Fruit fly (Drosophila melanogaster) whole organism, prepupa: Measurements from ENCODE around the gene CG42264.

Experiments
- CG1621 ChIP-seq: fragments of 200-800 bp; sonication (Bioruptor generic); optimal IDR thresholded peaks from 3 replicates; lab custom pipeline; 2018; ENCODE audit warnings: missing biosample characterization, mild to moderate bottlenecking, missing genetic modification characterization
- CG16779 ChIP-seq: fragments of 200-800 bp; sonication (Bioruptor generic); optimal IDR thresholded peaks from 3 replicates; lab custom pipeline; 2017; ENCODE audit warnings: missing biosample characterization, mild to moderate bottlenecking, missing genetic modification characterization
- Eip75B ChIP-seq: fragments of 200-800 bp; sonication (Bioruptor generic); optimal IDR thresholded peaks from 3 replicates; lab custom pipeline; 2016; ENCODE audit warnings: missing biosample characterization, missing genetic modification characterization
- Eip78C ChIP-seq: fragments of 200-800 bp; sonication (Bioruptor generic); peaks from one replicate; lab custom pipeline; 2016; ENCODE audit warnings: missing biosample characterization, missing genetic modification characterization
- Gug ChIP-seq: fragments of 200-800 bp; sonication (Bioruptor generic); IDR thresholded peaks from 2 replicates; pipeline ENCODE4 v1.3.6; 2022; ENCODE audit warnings: missing biosample characterization, missing genetic modification characterization
- Hr38 ChIP-seq: sonication (Bioruptor generic); optimal IDR thresholded peaks from 2 replicates; lab custom pipeline; 2016; ENCODE audit warnings: missing biosample characterization, missing genetic modification characterization
- Hr39 ChIP-seq: fragments of 200-800 bp; sonication (Bioruptor generic); optimal IDR thresholded peaks from 2 replicates; lab custom pipeline; 2016; ENCODE audit warnings: missing biosample characterization, missing genetic modification characterization
- Met ChIP-seq: fragments of 200-800 bp; sonication (Bioruptor generic); optimal IDR thresholded peaks from 3 replicates; lab custom pipeline; 2016; ENCODE audit warnings: missing biosample characterization, missing genetic modification characterization
- dsx ChIP-seq: fragments of 200-800 bp; optimal IDR thresholded peaks from 3 replicates; lab custom pipeline; 2019; ENCODE audit warnings: missing biosample characterization, mild to moderate bottlenecking, missing genetic modification characterization, moderate library complexity; ENCODE audit not compliant: poor library complexity, severe bottlenecking

dm6 chrX:5783260-5784040 lies 7.0 kb upstream of the CG42264 start:
- TF ChIP-seq Eip78C (GFP tag; lab: Kevin White, UChicago) (peak; percentile 90), dsx (GFP tag; lab: Kevin White, UChicago) (no peak), Gug (no peak), Hr39 (GFP tag; lab: Kevin White, UChicago) (peak; percentile 68), CG16779 (tag; lab: Kevin White, UChicago) (no peak), CG1621 (tag; lab: Kevin White, UChicago) (peak; percentile 28), Hr38 (GFP tag; lab: Kevin White, UChicago) (no peak), Met (GFP tag; lab: Kevin White, UChicago) (peak; percentile 82), Eip75B (GFP tag; lab: Kevin White, UChicago) (peak; percentile 58)
